Fruit fly (Drosophila melanogaster) whole organism, pupa: ENCODE data around the gene Mpv17.

Experiments used
- CG15710 ChIP-seq: fragments of 200-800 bp; sonication (Bioruptor generic); optimal IDR thresholded peaks from 2 replicates; lab custom pipeline; 2018; ENCODE audit warnings: missing biosample characterization, mild to moderate bottlenecking, missing genetic modification characterization, moderate library complexity
- CG8301 ChIP-seq: fragments of 200-800 bp; sonication (Bioruptor generic); optimal IDR thresholded peaks from 2 replicates; lab custom pipeline; 2018; ENCODE audit warnings: missing biosample characterization, mild to moderate bottlenecking, missing genetic modification characterization
- EcR ChIP-seq: fragments of 200-800 bp; sonication (Bioruptor generic); optimal IDR thresholded peaks from 3 replicates; lab custom pipeline; 2019; ENCODE audit warnings: missing biosample characterization, missing genetic modification characterization, mild to moderate bottlenecking, moderate library complexity, missing genetic modification reagents
- Ets98B ChIP-seq: fragments of 200-800 bp; sonication (Bioruptor generic); IDR thresholded peaks from 2 replicates; pipeline ENCODE4 v1.3.6; 2022; ENCODE audit warnings: missing biosample characterization, missing genetic modification characterization
- Snoo ChIP-seq: fragments of 200-800 bp; sonication (Bioruptor generic); optimal IDR thresholded peaks from 3 replicates; lab custom pipeline; 2017; ENCODE audit warnings: missing biosample characterization, mild to moderate bottlenecking, missing genetic modification characterization, inconsistent platforms

dm6 chr4:1051271-1051670 lies 22.1 kb upstream of the Mpv17 start:
- TF ChIP-seq EcR (no peak), Ets98B (GFP tag; lab: Robert Waterston, UW) (no peak), Snoo (tag; lab: Kevin White, UChicago) (no peak), CG8301 (tag; lab: Kevin White, UChicago) (no peak), CG15710 (tag; lab: Kevin White, UChicago) (no peak)
